Fruit fly (Drosophila melanogaster) whole organism, embryonic: ENCODE data around the gene dnc.

ENCODE experiments used
- Bteb2 ChIP-seq: fragments of 200-800 bp; sonication (Bioruptor generic); optimal IDR thresholded peaks from 2 replicates; lab custom pipeline; 2016; ENCODE audit warnings: missing biosample characterization, missing genetic modification characterization
- CG10209 ChIP-seq: fragments of 200-800 bp; sonication (Bioruptor generic); optimal IDR thresholded peaks from 3 replicates; lab custom pipeline; 2017; ENCODE audit warnings: missing biosample characterization, mild to moderate bottlenecking, missing genetic modification characterization, missing genetic modification reagents
- CG14710 ChIP-seq: fragments of 200-800 bp; sonication (Bioruptor generic); optimal IDR thresholded peaks from 3 replicates; lab custom pipeline; 2019; ENCODE audit warnings: missing biosample characterization, mild to moderate bottlenecking, missing genetic modification characterization, moderate library complexity
- CG15514 ChIP-seq: fragments of 200-800 bp; sonication (Bioruptor generic); optimal IDR thresholded peaks from 3 replicates; lab custom pipeline; 2017; ENCODE audit warnings: missing biosample characterization, missing genetic modification characterization, mild to moderate bottlenecking, moderate library complexity, missing genetic modification reagents
- CG16813 ChIP-seq: fragments of 200-800 bp; sonication (Bioruptor generic); IDR thresholded peaks from 3 replicates; pipeline ENCODE4 v1.3.6; 2022; ENCODE audit warnings: missing biosample characterization, missing genetic modification characterization; ENCODE audit not compliant: partially characterized antibody
- CG16863 ChIP-seq: fragments of 200-800 bp; sonication (Bioruptor generic); optimal IDR thresholded peaks from 3 replicates; lab custom pipeline; 2016; ENCODE audit warnings: missing biosample characterization, missing genetic modification characterization
- CG17612 ChIP-seq: fragments of 200-800 bp; sonication (Bioruptor generic); IDR thresholded peaks from 2 replicates; pipeline ENCODE4 v1.3.6; 2022; ENCODE audit warnings: missing biosample characterization, missing genetic modification characterization
- CG2678 ChIP-seq: fragments of 200-800 bp; sonication (Bioruptor generic); optimal IDR thresholded peaks from 3 replicates; lab custom pipeline; 2019; ENCODE audit warnings: missing biosample characterization, mild to moderate bottlenecking, missing genetic modification characterization, moderate library complexity
- CG30403 ChIP-seq: fragments of 200-800 bp; sonication (Bioruptor generic); optimal IDR thresholded peaks from 3 replicates; lab custom pipeline; 2016; ENCODE audit warnings: missing biosample characterization, missing genetic modification characterization
- CG3163 ChIP-seq: fragments of 200-800 bp; sonication (Bioruptor generic); optimal IDR thresholded peaks from 3 replicates; lab custom pipeline; 2016; ENCODE audit warnings: missing biosample characterization, missing genetic modification characterization
- CG3726 ChIP-seq: fragments of 200-800 bp; sonication (Bioruptor generic); IDR thresholded peaks from 3 replicates; pipeline ENCODE4, ENCODE4 v1.3.6; 2022; ENCODE audit warnings: missing biosample characterization, missing genetic modification characterization
- CG4707 ChIP-seq: fragments of 200-800 bp; sonication (Bioruptor generic); optimal IDR thresholded peaks from 2 replicates; lab custom pipeline; 2018; ENCODE audit warnings: missing biosample characterization, mild to moderate bottlenecking, missing genetic modification characterization, moderate library complexity
- CG5180 ChIP-seq: fragments of 200-800 bp; sonication (Bioruptor generic); optimal IDR thresholded peaks from 3 replicates; lab custom pipeline; 2017; ENCODE audit warnings: missing biosample characterization, missing genetic modification characterization, mild to moderate bottlenecking, moderate library complexity, missing genetic modification reagents
- CG7271 ChIP-seq: fragments of 200-800 bp; sonication (Bioruptor generic); optimal IDR thresholded peaks from 2 replicates; lab custom pipeline; 2018; ENCODE audit warnings: missing biosample characterization, mild to moderate bottlenecking, missing genetic modification characterization, moderate library complexity
- CG7556 ChIP-seq: fragments of 200-800 bp; sonication (Bioruptor generic); optimal IDR thresholded peaks from 2 replicates; lab custom pipeline; 2017; ENCODE audit warnings: missing biosample characterization, mild to moderate bottlenecking, missing genetic modification characterization
- CG7745 ChIP-seq: fragments of 200-800 bp; sonication (Bioruptor generic); optimal IDR thresholded peaks from 2 replicates; lab custom pipeline; 2018; ENCODE audit warnings: missing biosample characterization, mild to moderate bottlenecking, missing genetic modification characterization, moderate library complexity
- CG8290 ChIP-seq, 3 experiments: fragments of 200-800 bp; sonication (Bioruptor generic); optimal IDR thresholded peaks; 2 replicates each; lab custom pipeline; 2016 to 2019; ENCODE audit warnings: missing biosample characterization in 3 of 3, missing genetic modification characterization in 3 of 3, mild to moderate bottlenecking in 2 of 3, moderate library complexity in 1 of 3
- CG8944 ChIP-seq: fragments of 200-800 bp; sonication (Bioruptor generic); optimal IDR thresholded peaks from 3 replicates; lab custom pipeline; 2016; ENCODE audit warnings: missing biosample characterization, missing genetic modification characterization
- Camta ChIP-seq: fragments of 200-800 bp; sonication (Bioruptor generic); optimal IDR thresholded peaks from 2 replicates; lab custom pipeline; 2016; ENCODE audit warnings: missing biosample characterization, missing genetic modification characterization
- CrebB ChIP-seq: fragments of 200-800 bp; sonication (Bioruptor generic); optimal IDR thresholded peaks from 3 replicates; lab custom pipeline; 2018; ENCODE audit warnings: missing biosample characterization, mild to moderate bottlenecking, missing genetic modification characterization
- Dip3 ChIP-seq: fragments of 200-800 bp; sonication (Bioruptor generic); optimal IDR thresholded peaks from 3 replicates; lab custom pipeline; 2016; ENCODE audit warnings: missing biosample characterization, missing genetic modification characterization
- HLHmδ ChIP-seq: fragments of 200-800 bp; sonication (Bioruptor generic); optimal IDR thresholded peaks from 2 replicates; lab custom pipeline; 2018; ENCODE audit warnings: missing biosample characterization, mild to moderate bottlenecking, missing genetic modification characterization, moderate library complexity
- Hmr ChIP-seq: fragments of 200-800 bp; sonication (Bioruptor generic); optimal IDR thresholded peaks from 3 replicates; lab custom pipeline; 2017; ENCODE audit warnings: mild to moderate bottlenecking, missing biosample characterization, missing genetic modification reagents, missing genetic modification characterization
- Hr39 ChIP-seq: fragments of >200 bp; optimal IDR thresholded peaks from 2 replicates; lab custom pipeline; 2017
- Hr51 ChIP-seq, 2 experiments: fragments of 200-800 bp; sonication (Bioruptor generic); optimal IDR thresholded peaks; 2 replicates in 1 of 2; 3 replicates in 1 of 2; lab custom pipeline; 2016 to 2018; ENCODE audit warnings: missing biosample characterization in 2 of 2, missing genetic modification characterization in 2 of 2, mild to moderate bottlenecking in 1 of 2, moderate library complexity in 1 of 2
- Mad ChIP-seq: fragments of 200-800 bp; sonication (Bioruptor generic); optimal IDR thresholded peaks from 2 replicates; lab custom pipeline; 2016; ENCODE audit warnings: missing biosample characterization, missing genetic modification characterization
- NfI ChIP-seq: fragments of 200-800 bp; sonication (Bioruptor generic); optimal IDR thresholded peaks from 3 replicates; lab custom pipeline; 2018; ENCODE audit warnings: missing biosample characterization, mild to moderate bottlenecking, missing genetic modification characterization, moderate library complexity
- PHDP ChIP-seq: fragments of 200-800 bp; sonication (Bioruptor generic); optimal IDR thresholded peaks from 3 replicates; lab custom pipeline; 2018; ENCODE audit warnings: missing biosample characterization, mild to moderate bottlenecking, missing genetic modification characterization, moderate library complexity
- Sry-β ChIP-seq: fragments of 200-800 bp; sonication (Bioruptor generic); optimal IDR thresholded peaks from 2 replicates; lab custom pipeline; 2018; ENCODE audit warnings: missing biosample characterization, mild to moderate bottlenecking, missing genetic modification characterization, moderate library complexity
- Usf ChIP-seq: fragments of 200-800 bp; sonication (Bioruptor generic); optimal IDR thresholded peaks from 2 replicates; lab custom pipeline; 2017; ENCODE audit warnings: missing genotype, missing biosample characterization, missing genetic modification characterization
- ase ChIP-seq: fragments of 200-800 bp; sonication (Bioruptor generic); IDR thresholded peaks from 3 replicates; pipeline ENCODE4 v1.3.6; 2022; ENCODE audit warnings: missing biosample characterization, missing genetic modification characterization
- bowl ChIP-seq: fragments of 200-800 bp; sonication (Bioruptor generic); IDR thresholded peaks from 2 replicates; pipeline ENCODE4 v1.3.6; 2022; ENCODE audit warnings: missing biosample characterization, missing genetic modification characterization
- caup ChIP-seq: fragments of 200-800 bp; sonication (Bioruptor generic); optimal IDR thresholded peaks from 3 replicates; lab custom pipeline; 2017; ENCODE audit warnings: missing biosample characterization, mild to moderate bottlenecking, missing genetic modification characterization, moderate library complexity; ENCODE audit not compliant: severe bottlenecking
- chif ChIP-seq, 2 experiments: fragments of 200-800 bp; sonication (Bioruptor generic); optimal IDR thresholded peaks; 3 replicates each; lab custom pipeline; 2016; ENCODE audit warnings: missing biosample characterization in 2 of 2, missing genetic modification characterization in 2 of 2
- emc ChIP-seq: fragments of 200-800 bp; sonication (Bioruptor generic); optimal IDR thresholded peaks from 2 replicates; lab custom pipeline; 2016; ENCODE audit warnings: missing biosample characterization, missing genetic modification characterization
- gro ChIP-seq: fragments of 200-800 bp; sonication (Bioruptor generic); optimal IDR thresholded peaks from 2 replicates; lab custom pipeline; 2016; ENCODE audit warnings: missing biosample characterization, missing genetic modification characterization
- gsb-n ChIP-seq: fragments of 200-800 bp; sonication (Bioruptor generic); optimal IDR thresholded peaks from 3 replicates; lab custom pipeline; 2018; ENCODE audit warnings: missing biosample characterization, mild to moderate bottlenecking, missing genetic modification characterization
- ham ChIP-seq: fragments of 200-800 bp; sonication (Bioruptor generic); IDR thresholded peaks from 2 replicates; pipeline ENCODE4 v1.3.6; 2022; ENCODE audit warnings: missing biosample characterization, missing genetic modification characterization
- insv ChIP-seq, 2 experiments: fragments of 200-800 bp; sonication (Bioruptor generic); optimal IDR thresholded peaks; 3 replicates each; lab custom pipeline; 2016 to 2018; ENCODE audit warnings: missing biosample characterization in 2 of 2, missing genetic modification characterization in 2 of 2
- lola ChIP-seq, 3 experiments: fragments of >200 bp in 2 of 3; fragments of 200-800 bp in 1 of 3; sonication (Bioruptor generic) in 1 of 3; optimal IDR thresholded peaks; 2 replicates each; lab custom pipeline; 2017 to 2019; ENCODE audit warnings: missing biosample characterization in 3 of 3, missing genetic modification characterization in 3 of 3, mild to moderate bottlenecking in 1 of 3, moderate library complexity in 1 of 3
- lov ChIP-seq, 2 experiments: fragments of 200-800 bp in 1 of 2; fragments of >200 bp in 1 of 2; sonication (Bioruptor generic) in 1 of 2; IDR thresholded peaks in 1 of 2; optimal IDR thresholded peaks in 1 of 2; 2 replicates in 1 of 2; 3 replicates in 1 of 2; pipeline versions ENCODE4 v1.3.6 to Lab custom; 2017 to 2022; ENCODE audit warnings: missing biosample characterization in 1 of 2, missing genetic modification characterization in 1 of 2
- nau ChIP-seq: fragments of 200-800 bp; sonication (Bioruptor generic); optimal IDR thresholded peaks from 3 replicates; lab custom pipeline; 2017; ENCODE audit warnings: missing biosample characterization, mild to moderate bottlenecking, missing genetic modification characterization, missing genetic modification reagents
- pros ChIP-seq: fragments of 200-800 bp; sonication (Bioruptor generic); optimal IDR thresholded peaks from 3 replicates; lab custom pipeline; 2019; ENCODE audit warnings: missing biosample characterization, mild to moderate bottlenecking, missing genetic modification characterization, moderate library complexity
- scrt ChIP-seq: fragments of 200-800 bp; sonication (Bioruptor generic); optimal IDR thresholded peaks from 2 replicates; lab custom pipeline; 2018; ENCODE audit warnings: missing biosample characterization, mild to moderate bottlenecking, missing genetic modification characterization, moderate library complexity
- sqz ChIP-seq: fragments of 200-800 bp; sonication (Bioruptor generic); optimal IDR thresholded peaks from 3 replicates; lab custom pipeline; 2018; ENCODE audit warnings: missing biosample characterization, mild to moderate bottlenecking, missing genetic modification characterization
- tll ChIP-seq, 2 experiments: fragments of 200-800 bp in 1 of 2; fragments of >200 bp in 1 of 2; sonication (Bioruptor generic) in 1 of 2; optimal IDR thresholded peaks; 2 replicates each; lab custom pipeline; 2017 to 2019; ENCODE audit warnings: missing biosample characterization in 2 of 2, missing genetic modification characterization in 2 of 2, mild to moderate bottlenecking in 1 of 2, moderate library complexity in 1 of 2
- unpg ChIP-seq: fragments of 200-800 bp; sonication (Bioruptor generic); optimal IDR thresholded peaks from 3 replicates; lab custom pipeline; 2018; ENCODE audit warnings: missing biosample characterization, mild to moderate bottlenecking, missing genetic modification characterization, moderate library complexity

dnc gene

dm6 chrX:3355180-3355579, 178.9 kb downstream of the dnc start (continued):
- peak; percentile 87 for TF ChIP-seq CG14710 (tag; lab: Kevin White, UChicago)
- TF ChIP-seq PHDP (tag; lab: Kevin White, UChicago): peak; percentile 76
- TF ChIP-seq Hr51 (GFP tag; optimal IDR thresholded peaks at IDR 0.05; lab: Kevin White, UChicago): peak; percentile 31 to 58
- TF ChIP-seq gsb-n: peak; percentile 84
- peak; percentile 57; the same call in 1 of the 2 replicates for TF ChIP-seq CG17612 (GFP tag; lab: Robert Waterston, UW)
- TF ChIP-seq pros (GFP tag; lab: Kevin White, UChicago): no peak
- TF ChIP-seq Hr39 (lab: Kevin White, UChicago): no peak
- TF ChIP-seq CG3726 (GFP tag; lab: Robert Waterston, UW): peak; percentile 62; the same call in 1 of the 3 replicates
- TF ChIP-seq ase (GFP tag; lab: Robert Waterston, UW): peak; percentile 71; the same call in 2 of the 3 replicates
- TF ChIP-seq CrebB: no peak
- peak; percentile 68 for TF ChIP-seq caup (GFP tag; lab: Kevin White, UChicago)
- TF ChIP-seq tll (GFP tag; optimal IDR thresholded peaks at IDR 0.05; lab: Kevin White, UChicago): peak in 1 of 2 experiments; percentile 11
- TF ChIP-seq CG16813 (GFP tag; lab: Robert Waterston, UW): no peak
- peak; percentile 56 for TF ChIP-seq scrt (GFP tag; lab: Kevin White, UChicago)
- peak; percentile 64 for TF ChIP-seq CG7271 (tag; lab: Kevin White, UChicago)
- TF ChIP-seq Dip3: peak; percentile 18
- peak; percentile 56 for TF ChIP-seq nau
- peak; percentile 21 for TF ChIP-seq CG8944
- peak in 1 of 3 experiments; percentile 89 for TF ChIP-seq lola (GFP tag; optimal IDR thresholded peaks at IDR 0.05; lab: Kevin White, UChicago)
- TF ChIP-seq CG30403: peak; percentile 77
- no peak for TF ChIP-seq CG3163 (GFP tag; lab: Kevin White, UChicago)
- TF ChIP-seq Mad: peak; percentile 51
- TF ChIP-seq gro (GFP tag; lab: Kevin White, UChicago): peak; percentile 36
- TF ChIP-seq CG4707: peak; percentile 37
- TF ChIP-seq insv (GFP tag; optimal IDR thresholded peaks at IDR 0.05; lab: Kevin White, UChicago): no peak
- peak; percentile 83 for TF ChIP-seq CG2678 (tag; lab: Kevin White, UChicago)
- peak; percentile 50 for TF ChIP-seq NfI
- TF ChIP-seq CG7556 (GFP tag; lab: Kevin White, UChicago): peak; percentile 75
- peak; percentile 70 for TF ChIP-seq Usf (GFP tag; lab: Kevin White, UChicago)
- TF ChIP-seq CG8290 (GFP tag; optimal IDR thresholded peaks at IDR 0.05; lab: Kevin White, UChicago): peak; percentile 65
- TF ChIP-seq CG8290 (tag; optimal IDR thresholded peaks at IDR 0.05; lab: Kevin White, UChicago): no peak
- peak; percentile 40 for TF ChIP-seq CG5180
- no peak for TF ChIP-seq emc (GFP tag; lab: Kevin White, UChicago)
- TF ChIP-seq sqz (GFP tag; lab: Kevin White, UChicago): peak; percentile 72
- TF ChIP-seq lov (optimal IDR thresholded peaks at IDR 0.05; lab: Kevin White, UChicago): no peak
- TF ChIP-seq lov (GFP tag; IDR thresholded peaks at IDR 0.05; lab: Robert Waterston, UW): peak; percentile 93
- TF ChIP-seq Hmr (GFP tag; lab: Kevin White, UChicago): peak; percentile 66
- TF ChIP-seq CG16863 (GFP tag; lab: Kevin White, UChicago): peak; percentile 46
- TF ChIP-seq CG15514: peak; percentile 31
- TF ChIP-seq CG7745 (tag; lab: Kevin White, UChicago): peak; percentile 61
- peak; percentile 81 for TF ChIP-seq unpg
- peak; percentile 2 to 67 for TF ChIP-seq chif (GFP tag; optimal IDR thresholded peaks at IDR 0.05; lab: Kevin White, UChicago)
- 0 out of 2 replicates have a peak, but pooled peaks have one; percentile 31 for TF ChIP-seq bowl
- peak; percentile 78 for TF ChIP-seq CG10209
- TF ChIP-seq HLHmδ (GFP tag; lab: Kevin White, UChicago): no peak
- peak; percentile 65; the same call in 1 of the 2 replicates for TF ChIP-seq ham (GFP tag; lab: Robert Waterston, UW)
- peak; percentile 53 for TF ChIP-seq Camta
- peak; percentile 30 for TF ChIP-seq Bteb2
- TF ChIP-seq Sry-β (GFP tag; lab: Kevin White, UChicago): no peak
